Worm (Caenorhabditis elegans): Measurements from ENCODE around the gene F54C9.14.

DNA sequence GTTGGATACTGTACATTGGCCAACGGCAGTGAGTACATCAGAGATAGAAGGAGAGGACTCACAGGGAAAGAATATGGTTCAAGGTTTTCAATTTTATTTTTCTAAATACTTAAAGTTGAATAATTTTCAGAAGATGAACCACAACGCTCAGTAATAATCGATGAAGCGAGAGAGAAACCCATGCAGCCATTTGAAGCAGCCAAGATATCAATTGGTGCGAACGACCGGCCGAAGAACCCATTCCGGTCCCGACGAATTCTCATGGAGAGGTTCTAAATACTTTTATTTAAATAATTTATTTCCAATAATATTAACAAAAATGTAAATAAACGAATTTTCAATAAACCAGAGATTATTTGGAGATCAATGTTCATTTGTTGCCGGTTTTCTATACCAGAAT, 38.1 kb downstream of the F54C9.14 start, which contains the start of gene pigg-1:
- TF ChIP-seq unc-62 (GFP tag; optimal IDR thresholded peaks at IDR 0.05) (no peak), lin-39 (tag; optimal IDR thresholded peaks at IDR 0.05) (no peak), ama-1 (optimal IDR thresholded peaks at IDR 0.05) (no peak), skn-1 (tag; optimal IDR thresholded peaks at IDR 0.05) (no peak), ceh-88 (GFP tag; IDR thresholded peaks at IDR 0.05) (no peak), mdl-1 (tag; optimal IDR thresholded peaks at IDR 0.05) (no peak), nhr-76 (tag; optimal IDR thresholded peaks at IDR 0.05) (no peak)
